Worm (Caenorhabditis elegans) whole organism, L2 larva: ENCODE data around the gene col-187.

Experiments used
- C34F6.9 ChIP-seq: fragments of 150-350 bp; optimal IDR thresholded peaks from 2 replicates; lab custom pipeline; 2014; ENCODE audit warnings: missing biosample characterization, missing genetic modification characterization
- F13H6.1 ChIP-seq: sonication (generic microtip); optimal IDR thresholded peaks from 2 replicates; lab custom pipeline; 2016; ENCODE audit warnings: missing genetic modification characterization, missing compliant biosample characterization
- R02D3.7 ChIP-seq: fragments of 150-350 bp; optimal IDR thresholded peaks from 2 replicates; lab custom pipeline; 2014; ENCODE audit warnings: missing biosample characterization, missing genetic modification characterization
- Y55F3AM.14 ChIP-seq: fragments of 200-800 bp; sonication (Bioruptor generic); optimal IDR thresholded peaks from 2 replicates; lab custom pipeline; 2018; ENCODE audit warnings: mild to moderate bottlenecking, missing genetic modification characterization, missing compliant biosample characterization
- ZK546.5 ChIP-seq: sonication (generic microtip); optimal IDR thresholded peaks from 2 replicates; lab custom pipeline; 2017; ENCODE audit warnings: missing biosample characterization, missing genetic modification characterization
- alr-1 ChIP-seq: fragments of 150-350 bp; optimal IDR thresholded peaks from 2 replicates; lab custom pipeline; 2014; ENCODE audit warnings: missing biosample characterization, missing genetic modification characterization
- aly-2 ChIP-seq: fragments of 150-350 bp; optimal IDR thresholded peaks from 2 replicates; lab custom pipeline; 2014; ENCODE audit warnings: missing biosample characterization, missing genetic modification characterization
- ama-1 ChIP-seq: fragments of 150-350 bp; optimal IDR thresholded peaks from 2 replicates; lab custom pipeline; 2018; ENCODE audit warnings: inconsistent platforms
- blmp-1 ChIP-seq: sonication (generic microtip); optimal IDR thresholded peaks from 2 replicates; lab custom pipeline; 2017; ENCODE audit warnings: missing genetic modification characterization, mild to moderate bottlenecking, missing compliant biosample characterization, antibody characterized with exemption, moderate library complexity; ENCODE audit not compliant: insufficient read depth
- ceh-16 ChIP-seq: fragments of 150-350 bp; optimal IDR thresholded peaks from 2 replicates; lab custom pipeline; 2014; ENCODE audit warnings: missing biosample characterization, missing genetic modification characterization
- ceh-82 ChIP-seq: fragments of 150-350 bp; optimal IDR thresholded peaks from 2 replicates; lab custom pipeline; 2014; ENCODE audit warnings: missing biosample characterization, missing genetic modification characterization
- crh-2 ChIP-seq: sonication (generic microtip); optimal IDR thresholded peaks from 2 replicates; lab custom pipeline; 2017; ENCODE audit warnings: missing biosample characterization, missing genetic modification characterization
- dmd-4 ChIP-seq: sonication (generic microtip); optimal IDR thresholded peaks from 2 replicates; lab custom pipeline; 2017; ENCODE audit warnings: missing biosample characterization, missing genetic modification characterization
- egl-27 ChIP-seq: sonication (generic microtip); optimal IDR thresholded peaks from 3 replicates; lab custom pipeline; 2017; ENCODE audit warnings: missing biosample characterization, missing genetic modification reagents, missing genetic modification characterization
- elt-1 ChIP-seq: fragments of 150-350 bp; optimal IDR thresholded peaks from 2 replicates; lab custom pipeline; 2014; ENCODE audit warnings: missing biosample characterization, missing genetic modification characterization
- elt-3 ChIP-seq: sonication (generic microtip); optimal IDR thresholded peaks from 2 replicates; lab custom pipeline; 2017; ENCODE audit warnings: missing biosample characterization, missing genetic modification characterization
- fos-1 ChIP-seq: fragments of 150-350 bp; optimal IDR thresholded peaks from 2 replicates; lab custom pipeline; 2014; ENCODE audit warnings: missing biosample characterization, missing genetic modification characterization
- gmeb-1 ChIP-seq: fragments of 150-350 bp; optimal IDR thresholded peaks from 2 replicates; lab custom pipeline; 2014; ENCODE audit warnings: missing biosample characterization, missing genetic modification characterization
- lin-11 ChIP-seq: fragments of 150-350 bp; sonication (generic microtip); optimal IDR thresholded peaks from 2 replicates; lab custom pipeline; 2014; ENCODE audit warnings: missing biosample characterization, missing genetic modification characterization, inconsistent platforms, mixed read lengths
- lin-13 ChIP-seq: fragments of 150-350 bp; optimal IDR thresholded peaks from 2 replicates; lab custom pipeline; 2014; ENCODE audit warnings: missing biosample characterization, missing genetic modification reagents, missing genetic modification characterization
- lin-39 ChIP-seq: fragments of 150-350 bp; optimal IDR thresholded peaks from 2 replicates; lab custom pipeline; 2014; ENCODE audit warnings: missing biosample characterization, missing genetic modification reagents, missing genetic modification characterization
- lsy-2 ChIP-seq, 2 experiments: fragments of 150-350 bp in 1 of 2; sonication (generic microtip) in 1 of 2; optimal IDR thresholded peaks; 2 replicates each; lab custom pipeline; 2014 to 2017; ENCODE audit warnings: missing biosample characterization in 2 of 2, missing genetic modification characterization in 2 of 2
- mab-5 ChIP-seq: fragments of 150-350 bp; optimal IDR thresholded peaks from 2 replicates; lab custom pipeline; 2014; ENCODE audit warnings: missing biosample characterization, missing genetic modification characterization
- mbf-1 ChIP-seq: sonication (generic microtip); optimal IDR thresholded peaks from 2 replicates; lab custom pipeline; 2017; ENCODE audit warnings: missing biosample characterization, missing genetic modification characterization
- mdl-1 ChIP-seq, 2 experiments: fragments of 150-350 bp in 1 of 2; sonication (generic microtip) in 1 of 2; optimal IDR thresholded peaks; 2 replicates each; lab custom pipeline; 2017; ENCODE audit warnings: missing biosample characterization in 2 of 2, missing genetic modification characterization in 2 of 2
- nhr-10 ChIP-seq: sonication (generic microtip); optimal IDR thresholded peaks from 2 replicates; lab custom pipeline; 2017; ENCODE audit warnings: missing biosample characterization, missing genetic modification characterization
- nhr-11 ChIP-seq: fragments of 150-350 bp; optimal IDR thresholded peaks from 2 replicates; lab custom pipeline; 2014; ENCODE audit warnings: missing biosample characterization, missing genetic modification characterization
- nhr-12 ChIP-seq: fragments of 150-350 bp; optimal IDR thresholded peaks from 2 replicates; lab custom pipeline; 2014; ENCODE audit warnings: missing biosample characterization, missing genetic modification characterization
- nhr-129 ChIP-seq: fragments of 150-350 bp; optimal IDR thresholded peaks from 2 replicates; lab custom pipeline; 2014; ENCODE audit warnings: missing biosample characterization, missing genetic modification characterization
- nhr-21 ChIP-seq: fragments of 150-350 bp; optimal IDR thresholded peaks from 2 replicates; lab custom pipeline; 2014; ENCODE audit warnings: missing biosample characterization, missing genetic modification characterization
- nhr-23 ChIP-seq: fragments of 150-350 bp; optimal IDR thresholded peaks from 2 replicates; lab custom pipeline; 2014; ENCODE audit warnings: missing biosample characterization, missing genetic modification reagents, missing genetic modification characterization
- nhr-237 ChIP-seq: fragments of 150-350 bp; optimal IDR thresholded peaks from 2 replicates; lab custom pipeline; 2014; ENCODE audit warnings: missing biosample characterization, missing genetic modification characterization
- nhr-25 ChIP-seq: fragments of 150-350 bp; sonication (generic microtip); optimal IDR thresholded peaks from 3 replicates; lab custom pipeline; 2014; ENCODE audit warnings: missing biosample characterization, missing genetic modification characterization
- nhr-6 ChIP-seq: fragments of 150-350 bp; optimal IDR thresholded peaks from 2 replicates; lab custom pipeline; 2014; ENCODE audit warnings: missing biosample characterization, missing genetic modification characterization
- nhr-77 ChIP-seq: fragments of 150-350 bp; optimal IDR thresholded peaks from 2 replicates; lab custom pipeline; 2014; ENCODE audit warnings: missing biosample characterization, missing genetic modification characterization
- peb-1 ChIP-seq: fragments of 150-350 bp; optimal IDR thresholded peaks from 2 replicates; lab custom pipeline; 2014; ENCODE audit warnings: missing biosample characterization, missing genetic modification characterization
- sem-4 ChIP-seq: fragments of 150-350 bp; optimal IDR thresholded peaks from 2 replicates; lab custom pipeline; 2014; ENCODE audit warnings: missing biosample characterization, missing genetic modification reagents, missing genetic modification characterization
- skn-1 ChIP-seq: sonication (generic microtip); optimal IDR thresholded peaks from 2 replicates; lab custom pipeline; 2017; ENCODE audit warnings: missing biosample characterization, missing genetic modification characterization
- sma-3 ChIP-seq: sonication (generic microtip); optimal IDR thresholded peaks from 2 replicates; lab custom pipeline; 2016; ENCODE audit warnings: missing genetic modification reagents, missing genetic modification characterization, missing compliant biosample characterization
- sma-9 ChIP-seq, 2 experiments: fragments of 150-350 bp in 1 of 2; sonication (generic microtip) in 1 of 2; optimal IDR thresholded peaks; 2 replicates each; lab custom pipeline; 2014 to 2016; ENCODE audit warnings: missing genetic modification characterization in 2 of 2, mild to moderate bottlenecking in 1 of 2, missing biosample characterization in 1 of 2, missing compliant biosample characterization in 1 of 2, missing genetic modification reagents in 1 of 2, moderate library complexity in 1 of 2
- snpc-4 ChIP-seq: fragments of 150-350 bp; optimal IDR thresholded peaks from 2 replicates; lab custom pipeline; 2014; ENCODE audit warnings: missing biosample characterization, missing genetic modification characterization
- unc-39 ChIP-seq: fragments of 150-350 bp; optimal IDR thresholded peaks from 2 replicates; lab custom pipeline; 2014; ENCODE audit warnings: missing biosample characterization, missing genetic modification characterization
- unc-55 ChIP-seq: fragments of 150-350 bp; sonication (generic microtip); optimal IDR thresholded peaks from 3 replicates; lab custom pipeline; 2014; ENCODE audit warnings: missing biosample characterization, missing genetic modification reagents, missing genetic modification characterization
- unc-62 ChIP-seq: fragments of 150-350 bp; optimal IDR thresholded peaks from 2 replicates; lab custom pipeline; 2014; ENCODE audit warnings: missing biosample characterization, missing genetic modification reagents, missing genetic modification characterization
- zag-1 ChIP-seq: fragments of 150-350 bp; optimal IDR thresholded peaks from 2 replicates; lab custom pipeline; 2014; ENCODE audit warnings: missing biosample characterization, missing genetic modification characterization
- ztf-1 ChIP-seq: fragments of 200-800 bp; sonication (Bioruptor generic); conservative IDR thresholded peaks from 2 replicates; pipeline ENCODE4 v1.3.6; 2022; ENCODE audit warnings: missing genetic modification characterization, missing compliant biosample characterization
- ztf-11 ChIP-seq: sonication (generic microtip); optimal IDR thresholded peaks from 2 replicates; lab custom pipeline; 2017; ENCODE audit warnings: missing biosample characterization, missing genetic modification characterization
- ztf-4 ChIP-seq: fragments of 150-350 bp; optimal IDR thresholded peaks from 2 replicates; lab custom pipeline; 2014; ENCODE audit warnings: missing biosample characterization, missing genetic modification characterization

The col-187 gene

DNA sequence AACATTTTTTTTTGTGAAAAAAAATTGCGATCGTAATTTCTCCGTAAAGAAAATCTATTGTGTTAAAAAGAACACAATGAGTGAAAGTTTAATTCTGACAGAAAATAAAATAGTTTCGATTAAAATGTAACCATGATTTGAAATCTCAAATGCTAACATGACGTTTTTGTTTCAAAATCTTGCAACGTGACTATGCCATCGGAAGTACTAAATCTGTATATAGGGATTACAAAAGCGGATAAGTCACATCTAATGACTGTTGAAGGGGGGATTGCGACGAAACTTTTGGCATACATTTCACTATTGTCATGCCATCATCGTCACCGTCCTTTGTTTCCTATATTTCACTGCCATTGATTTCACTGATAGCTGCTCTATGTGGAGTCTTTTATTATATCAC is at the start of gene col-187:
Gene col-187, plus strand, starts transcription at position 301 of the 400 bp plus-strand sequence.
- no peak for TF ChIP-seq nhr-77
- TF ChIP-seq ceh-16 (tag; lab: Kevin White, UChicago): no peak
- TF ChIP-seq unc-55 (GFP tag; lab: Kevin White, UChicago): no peak
- TF ChIP-seq, all 48 proteins: peak for 0

DNA sequence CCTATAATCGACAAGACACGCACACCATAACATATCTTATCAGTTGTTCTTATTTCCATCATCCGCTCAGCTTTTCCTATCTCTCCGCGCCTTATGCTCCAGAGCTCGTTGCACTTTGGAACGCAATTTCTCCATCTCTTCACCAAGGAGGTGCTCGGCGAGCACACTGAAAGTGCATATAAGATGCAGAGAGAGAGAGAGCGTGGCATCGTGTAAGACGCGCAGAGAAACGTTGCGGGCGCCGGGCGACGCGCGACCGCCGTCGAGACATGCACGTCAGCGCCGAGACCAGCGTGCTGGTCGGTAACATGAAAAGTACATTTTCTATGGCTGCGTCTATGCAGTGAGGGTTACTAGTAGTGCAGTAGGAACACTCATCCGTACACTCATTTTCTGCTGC is 48.1 kb upstream of the col-187 start:
- TF ChIP-seq lin-13 (GFP tag; lab: Kevin White, UChicago) (peak; percentile 60), lin-11 (peak; percentile 75), F13H6.1 (tag; lab: Kevin White, UChicago) (peak; percentile 91), ZK546.5 (no peak), nhr-12 (tag; lab: Kevin White, UChicago) (no peak), nhr-11 (no peak), peb-1 (tag; lab: Kevin White, UChicago) (no peak), aly-2 (tag; lab: Kevin White, UChicago) (no peak), nhr-77 (no peak), crh-2 (tag; lab: Kevin White, UChicago) (peak; percentile 81), ceh-16 (tag; lab: Kevin White, UChicago) (no peak), lsy-2 (tag; optimal IDR thresholded peaks at IDR 0.05; lab: Kevin White, UChicago) (peak in 1 of 2 experiments; percentile 78), dmd-4 (no peak), nhr-129 (peak; percentile 75), mbf-1 (no peak), Y55F3AM.14 (GFP tag; lab: Kevin White, UChicago) (peak; percentile 52), nhr-21 (tag; lab: Kevin White, UChicago) (peak; percentile 75), zag-1 (tag; lab: Kevin White, UChicago) (peak; percentile 84), lin-39 (tag; lab: Kevin White, UChicago) (no peak), gmeb-1 (tag; lab: Kevin White, UChicago) (no peak), alr-1 (tag; lab: Kevin White, UChicago) (no peak), sma-9 (GFP tag; optimal IDR thresholded peaks at IDR 0.05; lab: Kevin White, UChicago) (peak; percentile 87), sma-9 (tag; optimal IDR thresholded peaks at IDR 0.05; lab: Kevin White, UChicago) (no peak), C34F6.9 (peak; percentile 60), fos-1 (tag; lab: Kevin White, UChicago) (peak; percentile 79), R02D3.7 (tag; lab: Kevin White, UChicago) (no peak), nhr-6 (peak; percentile 47), ztf-11 (tag; lab: Kevin White, UChicago) (no peak), egl-27 (tag; lab: Kevin White, UChicago) (peak; percentile 82), blmp-1 (tag; lab: Kevin White, UChicago) (peak; percentile 23), unc-55 (GFP tag; lab: Kevin White, UChicago) (peak; percentile 69), ama-1 (lab: Kevin White, UChicago) (no peak), ztf-1 (GFP tag; lab: Robert Waterston, UW) (no peak), nhr-25 (tag; lab: Kevin White, UChicago) (no peak), nhr-10 (tag; lab: Kevin White, UChicago) (no peak), ztf-4 (no peak), snpc-4 (tag; lab: Kevin White, UChicago) (peak; percentile 89), sem-4 (tag; lab: Kevin White, UChicago) (peak; percentile 79), mab-5 (tag; lab: Kevin White, UChicago) (no peak), unc-39 (tag; lab: Kevin White, UChicago) (no peak), unc-62 (GFP tag; lab: Kevin White, UChicago) (no peak), elt-1 (tag; lab: Kevin White, UChicago) (no peak), sma-3 (GFP tag; lab: Kevin White, UChicago) (peak; percentile 71), elt-3 (tag; lab: Kevin White, UChicago) (no peak), skn-1 (tag; lab: Kevin White, UChicago) (peak; percentile 1), mdl-1 (tag; optimal IDR thresholded peaks at IDR 0.05; lab: Kevin White, UChicago) (peak; percentile 85 to 91), nhr-23 (tag; lab: Kevin White, UChicago) (no peak), ceh-82 (tag; lab: Kevin White, UChicago) (peak; percentile 43), nhr-237 (tag; lab: Kevin White, UChicago) (no peak)
